Fruit fly (Drosophila melanogaster) whole organism, embryonic: ENCODE results near the gene CG15196.

Source experiments
- CG10267 ChIP-seq: fragments of 200-800 bp; sonication (Bioruptor generic); optimal IDR thresholded peaks from 2 replicates; lab custom pipeline; 2018; ENCODE audit warnings: missing biosample characterization, mild to moderate bottlenecking, missing genetic modification characterization, moderate library complexity
- CG12236 ChIP-seq: fragments of 200-800 bp; sonication (Bioruptor generic); optimal IDR thresholded peaks from 2 replicates; lab custom pipeline; 2016; ENCODE audit warnings: missing biosample characterization, missing genetic modification characterization
- CG18599 ChIP-seq: fragments of 200-800 bp; sonication (Bioruptor generic); optimal IDR thresholded peaks from 3 replicates; lab custom pipeline; 2017; ENCODE audit warnings: missing biosample characterization, missing genetic modification characterization, mild to moderate bottlenecking, moderate library complexity, missing genetic modification reagents
- CG2202 ChIP-seq: fragments of 200-800 bp; sonication (Bioruptor generic); optimal IDR thresholded peaks from 2 replicates; lab custom pipeline; 2018; ENCODE audit warnings: missing biosample characterization, mild to moderate bottlenecking, missing genetic modification characterization
- ERR ChIP-seq: fragments of 200-800 bp; sonication (Bioruptor generic); optimal IDR thresholded peaks from 2 replicates; lab custom pipeline; 2016; ENCODE audit warnings: missing biosample characterization, missing genetic modification characterization
- Eip74EF ChIP-seq, 2 experiments: fragments of 200-800 bp in 1 of 2; fragments of >200 bp in 1 of 2; sonication (Bioruptor generic) in 1 of 2; optimal IDR thresholded peaks; 2 replicates each; lab custom pipeline; 2017 to 2019; ENCODE audit warnings: missing biosample characterization in 2 of 2, missing genetic modification characterization in 2 of 2, mild to moderate bottlenecking in 1 of 2, moderate library complexity in 1 of 2
- chinmo ChIP-seq: fragments of 200-800 bp; sonication (Bioruptor generic); IDR thresholded peaks from 4 replicates; pipeline ENCODE4 v1.3.6; 2022; ENCODE audit warnings: missing biosample characterization, missing genetic modification characterization; ENCODE audit not compliant: partially characterized antibody
- h ChIP-seq: fragments of >200 bp; optimal IDR thresholded peaks from 2 replicates; lab custom pipeline; 2017
- usp ChIP-seq: fragments of >200 bp; optimal IDR thresholded peaks from 2 replicates; lab custom pipeline; 2017; ENCODE audit warnings: missing biosample characterization, missing genetic modification characterization

DNA sequence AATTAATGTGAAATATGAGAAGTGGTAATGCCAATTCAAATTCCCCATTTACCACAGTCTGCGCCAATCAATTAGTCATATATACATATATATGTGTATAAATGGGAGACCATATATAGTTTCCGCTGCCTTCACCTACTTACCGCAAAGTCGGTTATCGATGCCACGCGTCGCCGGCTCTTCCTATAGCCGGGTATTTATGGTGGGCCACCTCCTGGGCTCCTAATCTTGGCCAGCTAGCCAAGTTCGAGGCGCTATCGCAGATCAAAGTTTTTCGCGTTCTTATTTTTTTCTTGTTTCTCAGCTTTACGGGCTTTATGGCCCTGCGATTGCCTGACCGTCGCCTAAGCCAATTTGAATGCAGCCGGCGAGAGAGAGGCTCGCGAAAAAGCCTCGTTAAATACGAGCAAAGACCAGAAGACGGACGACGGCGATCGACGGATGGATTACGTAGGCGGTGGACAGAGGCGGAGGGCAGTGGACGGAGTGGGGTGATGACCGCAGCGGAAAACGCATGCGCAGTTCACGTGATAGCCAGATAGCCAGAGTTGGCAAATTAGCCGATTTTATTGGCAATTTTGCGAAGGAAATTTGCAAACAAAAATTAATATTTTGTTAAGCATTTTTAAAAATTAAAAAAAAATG, 11.1 kb downstream of the CG15196 start:
- no peak for TF ChIP-seq chinmo
- TF ChIP-seq ERR: no peak
- no peak for TF ChIP-seq CG2202 (tag; lab: Kevin White, UChicago)
- TF ChIP-seq usp (GFP tag; lab: Kevin White, UChicago): no peak
- no peak for TF ChIP-seq CG12236
- TF ChIP-seq CG18599: no peak
- no peak for TF ChIP-seq CG10267 (tag; lab: Kevin White, UChicago)
- TF ChIP-seq h: no peak
- TF ChIP-seq Eip74EF (GFP tag; optimal IDR thresholded peaks at IDR 0.05; lab: Kevin White, UChicago): no peak
